Fruit fly (Drosophila melanogaster): ENCODE measurements around the gene CG14314.

The CG14314 gene

DNA sequence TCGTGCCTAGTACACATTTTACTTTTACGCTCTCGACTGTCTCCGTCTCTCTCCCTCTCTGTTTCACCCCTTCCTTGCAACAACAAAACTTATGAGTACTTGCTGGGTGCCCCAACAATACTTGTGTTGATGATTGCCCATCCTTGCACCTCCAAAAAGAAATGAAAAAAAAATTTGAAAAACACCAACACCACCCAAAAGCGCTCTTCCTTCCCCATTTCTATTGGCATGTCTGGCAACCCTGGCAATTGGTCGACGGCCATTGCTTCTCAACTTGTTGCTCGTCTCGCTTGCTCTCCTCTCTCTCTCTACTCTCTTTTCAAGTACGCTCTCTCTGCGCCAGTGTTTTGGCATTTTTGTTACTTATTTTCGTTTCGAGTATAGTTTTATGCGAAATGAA is 47.5 kb upstream of the CG14314 start (continued):
- TF ChIP-seq bcd (GFP tag; optimal IDR thresholded peaks at IDR 0.05) (no peak), Dad (GFP tag; optimal IDR thresholded peaks at IDR 0.05) (no peak), CG3847 (GFP tag; IDR thresholded peaks at IDR 0.05) (0 out of 2 replicates have a peak, but pooled peaks have one; percentile 38), CG34224 (GFP tag; IDR thresholded peaks at IDR 0.05; ENCODE audit: partially characterized antibody) (peak; percentile 43; the same call in 2 of the 3 replicates), NFAT (GFP tag; IDR thresholded peaks at IDR 0.05) (peak; percentile 69), CG17385 (GFP tag; optimal IDR thresholded peaks at IDR 0.05) (no peak), Hr3 (GFP tag; optimal IDR thresholded peaks at IDR 0.05) (no peak), CG18476 (GFP tag; optimal IDR thresholded peaks at IDR 0.05) (no peak), kah (GFP tag; optimal IDR thresholded peaks at IDR 0.05) (peak; percentile 75), amos (GFP tag; IDR thresholded peaks at IDR 0.05; ENCODE audit: partially characterized antibody) (no peak), nerfin-1 (tag; optimal IDR thresholded peaks at IDR 0.05) (no peak), CG1024 (GFP tag; IDR thresholded peaks at IDR 0.05) (no peak), CG10366 (GFP tag; IDR thresholded peaks at IDR 0.05) (no peak), Gsc (GFP tag; IDR thresholded peaks at IDR 0.05) (no peak), eyg (GFP tag; optimal IDR thresholded peaks at IDR 0.05) (no peak), vnd (GFP tag; IDR thresholded peaks at IDR 0.05; ENCODE audit: partially characterized antibody) (no peak), Fer3 (tag; optimal IDR thresholded peaks at IDR 0.05) (peak; percentile 35), fu2 (GFP tag; optimal IDR thresholded peaks at IDR 0.05) (no peak), E2f1 (GFP tag; IDR thresholded peaks at IDR 0.05) (no peak), insv (GFP tag; optimal IDR thresholded peaks at IDR 0.05) (no peak), lilli (GFP tag; optimal IDR thresholded peaks at IDR 0.05) (peak; percentile 11), en (GFP tag; optimal IDR thresholded peaks at IDR 0.05) (no peak), sisA (GFP tag; IDR thresholded peaks at IDR 0.05) (no peak), zf30C (GFP tag; optimal IDR thresholded peaks at IDR 0.05) (no peak), CG14965 (GFP tag; optimal IDR thresholded peaks at IDR 0.05; ENCODE audit: borderline replicate concordance) (no peak), CG12391 (tag; optimal IDR thresholded peaks at IDR 0.05) (peak; percentile 31), CG7963 (GFP tag; IDR thresholded peaks at IDR 0.05; ENCODE audit: partially characterized antibody) (no peak), chif (GFP tag; optimal IDR thresholded peaks at IDR 0.05) (no peak), CG15601 (tag; optimal IDR thresholded peaks at IDR 0.05) (no peak), CG4424 (GFP tag; optimal IDR thresholded peaks at IDR 0.05) (no peak), aop (GFP tag; IDR thresholded peaks at IDR 0.05) (no peak), zfh1 (GFP tag; IDR thresholded peaks at IDR 0.05) (no peak), CG1602 (GFP tag; optimal IDR thresholded peaks at IDR 0.05) (no peak), CG14050 (GFP tag; IDR thresholded peaks at IDR 0.05) (no peak), Oli (tag; optimal IDR thresholded peaks at IDR 0.05) (no peak), CG3838 (GFP tag; optimal IDR thresholded peaks at IDR 0.05) (no peak), sna (GFP tag; IDR thresholded peaks at IDR 0.05; ENCODE audit: partially characterized antibody) (no peak), Max (GFP tag; optimal IDR thresholded peaks at IDR 0.05) (no peak), CG16863 (GFP tag; optimal IDR thresholded peaks at IDR 0.05) (no peak), CG34422 (GFP tag; IDR thresholded peaks at IDR 0.05) (0 out of 3 replicates have a peak, but pooled peaks have one; percentile 17), GATAe (GFP tag; conservative IDR thresholded peaks at IDR 0.05) (no peak), CG10462 (GFP tag; optimal IDR thresholded peaks at IDR 0.05) (no peak), CG6689 (GFP tag; IDR thresholded peaks at IDR 0.05) (0 out of 2 replicates have a peak, but pooled peaks have one; percentile 11), CG43689 (GFP tag; IDR thresholded peaks at IDR 0.05) (no peak), hkb (optimal IDR thresholded peaks at IDR 0.05) (no peak), hkb (GFP tag; IDR thresholded peaks at IDR 0.05) (no peak), Aef1 (GFP tag; IDR thresholded peaks at IDR 0.05) (no peak), danr (GFP tag; IDR thresholded peaks at IDR 0.05) (no peak), scrt (GFP tag; optimal IDR thresholded peaks at IDR 0.05) (peak; percentile 99), CG8944 (GFP tag; optimal IDR thresholded peaks at IDR 0.05) (no peak), CG5180 (GFP tag; optimal IDR thresholded peaks at IDR 0.05) (peak; percentile 13), mld (GFP tag; IDR thresholded peaks at IDR 0.05; ENCODE audit: partially characterized antibody) (no peak)

Measured in whole organism, embryonic.